Worm (Caenorhabditis elegans): Measurements from ENCODE around the gene mrpl-48.
A peak's percentile ranks its signal among the peaks of the same experiment; 100 is the strongest.
"Not testable (repeated sequence)": the region's sequence is repeated elsewhere in the genome, so short reads cannot be mapped to it uniquely, and the experiment has no call there.

Gene mrpl-48

DNA sequence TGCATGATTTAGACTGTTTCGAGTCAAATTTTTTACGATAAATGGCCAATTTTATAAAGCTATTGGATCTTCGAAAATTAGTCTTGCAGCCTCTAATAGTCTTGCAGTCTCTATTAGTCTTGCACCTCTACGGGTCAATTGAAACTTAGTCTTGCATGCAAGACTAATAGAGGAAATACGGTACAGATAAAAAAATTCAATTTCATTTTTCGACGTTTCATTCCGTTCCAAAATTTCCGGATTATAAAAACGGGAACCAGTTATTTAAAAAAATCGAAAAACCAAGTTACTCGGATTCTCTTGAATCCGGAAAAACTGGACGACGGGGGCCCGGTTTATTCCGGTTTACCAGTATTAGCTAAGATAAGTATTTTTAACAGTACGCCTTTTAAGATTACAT lies 27.9 kb downstream of the mrpl-48 start, which contains the start of gene M03E7.1:
Gene M03E7.1, plus strand, starts transcription at position 301 of the 400 bp plus-strand sequence.
- no peak for TF ChIP-seq pax-3 (tag; optimal IDR thresholded peaks at IDR 0.05)
- TF ChIP-seq pag-3 (tag; optimal IDR thresholded peaks at IDR 0.05; ENCODE audit: borderline replicate concordance, insufficient read depth), result no peak
- TF ChIP-seq nhr-71 (tag; optimal IDR thresholded peaks at IDR 0.05), result no peak
- TF ChIP-seq C16A3.4 (tag; optimal IDR thresholded peaks at IDR 0.05), result no peak
- no peak for TF ChIP-seq dpl-1 (GFP tag; optimal IDR thresholded peaks at IDR 0.05)
- no peak for TF ChIP-seq elt-3 (tag; optimal IDR thresholded peaks at IDR 0.05)
- no peak for TF ChIP-seq snpc-4 (tag; optimal IDR thresholded peaks at IDR 0.05)
- TF ChIP-seq rnt-1 (tag; optimal IDR thresholded peaks at IDR 0.05), result no peak
- TF ChIP-seq lsy-2 (tag; optimal IDR thresholded peaks at IDR 0.05), result no peak
- no peak for TF ChIP-seq irx-1 (tag; optimal IDR thresholded peaks at IDR 0.05)
- TF ChIP-seq unc-86 (tag; optimal IDR thresholded peaks at IDR 0.05), result no peak
- TF ChIP-seq lin-15B (tag; optimal IDR thresholded peaks at IDR 0.05), result no peak
- no peak for TF ChIP-seq ceh-90 (tag; optimal IDR thresholded peaks at IDR 0.05)
- no peak for TF ChIP-seq nhr-90 (tag; optimal IDR thresholded peaks at IDR 0.05; ENCODE audit: poor library complexity)
- TF ChIP-seq nhr-19 (GFP tag; conservative IDR thresholded peaks at IDR 0.05), result no peak
- no peak for TF ChIP-seq fos-1 (tag; optimal IDR thresholded peaks at IDR 0.05)
- TF ChIP-seq ztf-4 (tag; optimal IDR thresholded peaks at IDR 0.05), result no peak

ce11 chrV:5628014-5628413 lies 34.5 kb downstream of the mrpl-48 start:
- no peak for TF ChIP-seq ztf-11 (tag; optimal IDR thresholded peaks at IDR 0.05)
- no peak for TF ChIP-seq rnt-1 (tag; optimal IDR thresholded peaks at IDR 0.05)
- no peak for TF ChIP-seq swsn-7 (tag; optimal IDR thresholded peaks at IDR 0.05)
- TF ChIP-seq nhr-71 (tag; optimal IDR thresholded peaks at IDR 0.05), result no peak
- no peak for TF ChIP-seq tlp-1 (tag; optimal IDR thresholded peaks at IDR 0.05)
- TF ChIP-seq mef-2 (tag; optimal IDR thresholded peaks at IDR 0.05), result no peak
- no peak for TF ChIP-seq aly-2 (tag; optimal IDR thresholded peaks at IDR 0.05)
- no peak for TF ChIP-seq ces-1 (GFP tag; optimal IDR thresholded peaks at IDR 0.05)
- TF ChIP-seq jun-1 (tag; optimal IDR thresholded peaks at IDR 0.05), result no peak

ce11 chrV:5630792-5631191 lies 37.3 kb downstream of the mrpl-48 start, which contains the start of gene acy-4:
Gene acy-4, minus strand, starts transcription at chrV:5630892.
- no peak for TF ChIP-seq unc-86 (tag; optimal IDR thresholded peaks at IDR 0.05)
- no peak for TF ChIP-seq unc-98 (GFP tag; IDR thresholded peaks at IDR 0.05)
- no peak for TF ChIP-seq ces-1 (GFP tag; optimal IDR thresholded peaks at IDR 0.05)
- TF ChIP-seq pqm-1 (tag; optimal IDR thresholded peaks at IDR 0.05), result no peak
- TF ChIP-seq nhr-20 (tag; optimal IDR thresholded peaks at IDR 0.05), result no peak
- TF ChIP-seq pax-3 (tag; optimal IDR thresholded peaks at IDR 0.05), result no peak
- no peak for TF ChIP-seq blmp-1 (tag; optimal IDR thresholded peaks at IDR 0.05)
- TF ChIP-seq aly-2 (tag; optimal IDR thresholded peaks at IDR 0.05), result no peak
- TF ChIP-seq swsn-7 (tag; optimal IDR thresholded peaks at IDR 0.05), result no peak
- no peak for TF ChIP-seq grh-1 (GFP tag; IDR thresholded peaks at IDR 0.05)
- no peak for TF ChIP-seq C04F5.9 (tag; optimal IDR thresholded peaks at IDR 0.05)

DNA sequence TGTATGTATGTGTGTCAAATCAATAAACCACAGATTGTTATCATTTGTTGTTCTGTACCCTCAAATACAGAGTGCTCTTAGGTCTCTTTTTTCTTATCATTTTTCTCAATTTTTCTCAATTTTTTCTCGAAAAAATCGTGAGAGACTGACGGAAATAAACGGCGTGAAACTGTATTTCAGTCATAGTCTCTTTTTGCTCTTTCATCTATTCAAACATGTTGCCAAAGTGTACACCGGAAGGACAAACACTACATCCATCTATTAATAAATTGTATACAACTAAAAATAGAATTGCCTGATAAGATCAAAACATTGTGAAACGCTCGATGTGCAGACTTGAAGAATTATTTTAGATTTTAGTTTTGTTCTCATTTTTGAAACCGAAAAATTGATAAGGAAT lies 40.9 kb downstream of the mrpl-48 start:
- no peak for TF ChIP-seq efl-1 (optimal IDR thresholded peaks at IDR 0.05)
- peak in 1 of 2 experiments; percentile 80 for TF ChIP-seq efl-1 (GFP tag; optimal IDR thresholded peaks at IDR 0.05 in 1 of 2)
- TF ChIP-seq dsc-1 (tag; optimal IDR thresholded peaks at IDR 0.05), result no peak
- no peak for TF ChIP-seq zip-4 (GFP tag; optimal IDR thresholded peaks at IDR 0.05)
- TF ChIP-seq elt-2 (tag; optimal IDR thresholded peaks at IDR 0.05), result peak; percentile 57

- TF ChIP-seq efl-1 (optimal IDR thresholded peaks at IDR 0.05), result not testable (repeated sequence)
- TF ChIP-seq efl-1 (GFP tag; optimal IDR thresholded peaks at IDR 0.05 in 1 of 2) (peak; percentile 34 to 62), unc-98 (GFP tag; IDR thresholded peaks at IDR 0.05) (peak; percentile 15; the same call in 1 of the 2 replicates)
These were observed 46.6 kb downstream of the mrpl-48 start for ce11 chrV:5640072-5640471.
